Worm (Caenorhabditis elegans) whole organism, L3 larva: ENCODE results near the gene F49F1.5.

ENCODE experiments used
- R02D3.7 ChIP-seq: fragments of 150-350 bp; optimal IDR thresholded peaks from 2 replicates; lab custom pipeline; 2014; ENCODE audit warnings: missing biosample characterization, missing genetic modification characterization
- ZK546.5 ChIP-seq: sonication (generic microtip); optimal IDR thresholded peaks from 2 replicates; lab custom pipeline; 2017; ENCODE audit warnings: missing biosample characterization, missing genetic modification characterization
- ama-1 ChIP-seq: fragments of 150-350 bp; optimal IDR thresholded peaks from 2 replicates; lab custom pipeline; 2018
- egl-5 ChIP-seq: fragments of 150-350 bp; optimal IDR thresholded peaks from 2 replicates; lab custom pipeline; 2017; ENCODE audit warnings: missing biosample characterization, missing genetic modification reagents, missing genetic modification characterization, inconsistent platforms
- elt-2 ChIP-seq: sonication (generic microtip); optimal IDR thresholded peaks from 2 replicates; lab custom pipeline; 2016; ENCODE audit warnings: missing genetic modification reagents, mild to moderate bottlenecking, missing genetic modification characterization, missing compliant biosample characterization
- fkh-10 ChIP-seq: sonication (generic microtip); optimal IDR thresholded peaks from 2 replicates; lab custom pipeline; 2017; ENCODE audit warnings: missing biosample characterization, missing genetic modification reagents, missing genetic modification characterization
- jun-1 ChIP-seq: fragments of 150-350 bp; optimal IDR thresholded peaks from 2 replicates; lab custom pipeline; 2014; ENCODE audit warnings: missing biosample characterization, missing genetic modification reagents, missing genetic modification characterization
- nhr-237 ChIP-seq: fragments of 150-350 bp; optimal IDR thresholded peaks from 2 replicates; lab custom pipeline; 2014; ENCODE audit warnings: missing biosample characterization, missing genetic modification characterization
- nhr-25 ChIP-seq: sonication (generic microtip); optimal IDR thresholded peaks from 2 replicates; lab custom pipeline; 2017; ENCODE audit warnings: missing biosample characterization, missing genetic modification characterization
- nhr-77 ChIP-seq: fragments of 150-350 bp; optimal IDR thresholded peaks from 2 replicates; lab custom pipeline; 2014; ENCODE audit warnings: missing biosample characterization, missing genetic modification characterization
- snpc-4 ChIP-seq: fragments of 150-350 bp; optimal IDR thresholded peaks from 2 replicates; lab custom pipeline; 2014; ENCODE audit warnings: missing biosample characterization, missing genetic modification characterization
- ztf-11 ChIP-seq: fragments of 150-350 bp; optimal IDR thresholded peaks from 2 replicates; lab custom pipeline; 2014; ENCODE audit warnings: missing biosample characterization, missing genetic modification characterization

DNA sequence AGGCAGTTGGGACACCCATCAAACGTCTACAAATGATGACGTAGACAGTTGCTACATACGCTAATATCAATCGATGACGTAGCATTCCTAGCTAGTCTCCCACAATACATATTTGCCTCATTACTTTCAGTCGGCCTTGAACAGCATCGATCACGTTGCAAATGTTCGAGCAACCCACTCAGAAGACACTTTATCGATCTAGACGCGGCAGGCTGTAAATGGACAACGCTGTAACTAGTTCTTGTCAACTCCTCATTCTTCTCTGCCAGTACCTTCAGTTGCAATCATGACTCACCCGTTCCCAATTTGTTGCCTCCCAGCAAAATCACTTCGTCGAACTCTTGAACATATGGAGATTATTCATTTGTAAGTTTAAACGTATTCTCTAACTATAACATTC is 48.2 kb downstream of the F49F1.5 start, which contains the start of gene pqn-75:
- TF ChIP-seq nhr-77 (tag; lab: Kevin White, UChicago): no peak
- TF ChIP-seq egl-5 (tag; lab: Kevin White, UChicago): no peak
- TF ChIP-seq nhr-237: no peak
- TF ChIP-seq elt-2: no peak
- no peak for TF ChIP-seq snpc-4 (tag; lab: Kevin White, UChicago)
- no peak for TF ChIP-seq ztf-11 (tag; lab: Kevin White, UChicago)
- no peak for TF ChIP-seq R02D3.7 (tag; lab: Kevin White, UChicago)
- TF ChIP-seq ZK546.5 (tag; lab: Kevin White, UChicago): no peak
- no peak for TF ChIP-seq fkh-10
- TF ChIP-seq nhr-25: no peak
- TF ChIP-seq jun-1 (tag; lab: Kevin White, UChicago): no peak
- TF ChIP-seq ama-1 (lab: Kevin White, UChicago): no peak
